Fruit fly (Drosophila melanogaster) whole organism, pupa: ENCODE results near the gene CG9132.
A peak's percentile ranks its signal among the peaks of the same experiment; 100 is the strongest.

Source experiments
- CG10348 ChIP-seq: fragments of 200-800 bp; sonication (Bioruptor generic); IDR thresholded peaks from 2 replicates; pipeline ENCODE4 v1.3.6; 2022; ENCODE audit warnings: missing biosample characterization, missing genetic modification characterization
- CG12605 ChIP-seq: fragments of 200-800 bp; sonication (Bioruptor generic); IDR thresholded peaks from 2 replicates; pipeline ENCODE4 v1.3.6; 2022; ENCODE audit warnings: missing biosample characterization, missing genetic modification characterization
- CG13204 ChIP-seq: fragments of 200-800 bp; sonication (Bioruptor generic); optimal IDR thresholded peaks from 2 replicates; lab custom pipeline; 2018; ENCODE audit warnings: missing biosample characterization, mild to moderate bottlenecking, missing genetic modification characterization, moderate library complexity
- CG14655 ChIP-seq: fragments of 200-800 bp; sonication (Bioruptor generic); optimal IDR thresholded peaks from 3 replicates; lab custom pipeline; 2017; ENCODE audit warnings: mild to moderate bottlenecking, missing biosample characterization, missing genetic modification reagents, missing genetic modification characterization
- CG15710 ChIP-seq: fragments of 200-800 bp; sonication (Bioruptor generic); optimal IDR thresholded peaks from 2 replicates; lab custom pipeline; 2018; ENCODE audit warnings: missing biosample characterization, mild to moderate bottlenecking, missing genetic modification characterization, moderate library complexity
- CG17806 ChIP-seq: fragments of 200-800 bp; sonication (Bioruptor generic); optimal IDR thresholded peaks from 2 replicates; lab custom pipeline; 2018; ENCODE audit warnings: missing biosample characterization, mild to moderate bottlenecking, missing genetic modification characterization, moderate library complexity
- CG32121 ChIP-seq: fragments of 200-800 bp; sonication (Bioruptor generic); IDR thresholded peaks from 2 replicates; pipeline ENCODE4 v1.3.6; 2022; ENCODE audit warnings: missing biosample characterization, missing genetic modification characterization
- CG34367 ChIP-seq: fragments of 200-800 bp; sonication (Bioruptor generic); optimal IDR thresholded peaks from 2 replicates; lab custom pipeline; 2018; ENCODE audit warnings: missing biosample characterization, mild to moderate bottlenecking, missing genetic modification characterization
- CG4496 ChIP-seq: fragments of 200-800 bp; sonication (Bioruptor generic); IDR thresholded peaks from 3 replicates; pipeline ENCODE4 v1.3.6; 2022; ENCODE audit warnings: missing biosample characterization, missing genetic modification characterization
- CG8159 ChIP-seq: fragments of 200-800 bp; sonication (Bioruptor generic); optimal IDR thresholded peaks from 3 replicates; lab custom pipeline; 2018; ENCODE audit warnings: missing biosample characterization, mild to moderate bottlenecking, missing genetic modification characterization, moderate library complexity
- CG8301 ChIP-seq: fragments of 200-800 bp; sonication (Bioruptor generic); optimal IDR thresholded peaks from 2 replicates; lab custom pipeline; 2018; ENCODE audit warnings: missing biosample characterization, mild to moderate bottlenecking, missing genetic modification characterization
- CG9948 ChIP-seq: fragments of 200-800 bp; sonication (Bioruptor generic); optimal IDR thresholded peaks from 2 replicates; lab custom pipeline; 2018; ENCODE audit warnings: missing biosample characterization, mild to moderate bottlenecking, missing genetic modification characterization, moderate library complexity
- D1 ChIP-seq: fragments of 200-800 bp; sonication (Bioruptor generic); optimal IDR thresholded peaks from 2 replicates; lab custom pipeline; 2018; ENCODE audit warnings: missing biosample characterization, mild to moderate bottlenecking, missing genetic modification characterization, moderate library complexity
- EcR ChIP-seq: fragments of 200-800 bp; sonication (Bioruptor generic); optimal IDR thresholded peaks from 3 replicates; lab custom pipeline; 2019; ENCODE audit warnings: missing biosample characterization, missing genetic modification characterization, mild to moderate bottlenecking, moderate library complexity, missing genetic modification reagents
- Ets98B ChIP-seq: fragments of 200-800 bp; sonication (Bioruptor generic); IDR thresholded peaks from 2 replicates; pipeline ENCODE4 v1.3.6; 2022; ENCODE audit warnings: missing biosample characterization, missing genetic modification characterization
- Pif1A ChIP-seq: fragments of 200-800 bp; sonication (Bioruptor generic); optimal IDR thresholded peaks from 3 replicates; lab custom pipeline; 2016; ENCODE audit warnings: missing biosample characterization, missing genetic modification characterization
- Pif1B ChIP-seq: fragments of 200-800 bp; sonication (Bioruptor generic); optimal IDR thresholded peaks from 3 replicates; lab custom pipeline; 2016; ENCODE audit warnings: missing biosample characterization, missing genetic modification characterization
- Snoo ChIP-seq: fragments of 200-800 bp; sonication (Bioruptor generic); optimal IDR thresholded peaks from 3 replicates; lab custom pipeline; 2017; ENCODE audit warnings: missing biosample characterization, mild to moderate bottlenecking, missing genetic modification characterization, inconsistent platforms
- fd96Ca ChIP-seq: fragments of 200-800 bp; sonication (Bioruptor generic); IDR thresholded peaks from 3 replicates; pipeline ENCODE4 v1.3.6; 2022; ENCODE audit warnings: missing biosample characterization, missing genetic modification characterization
- gl ChIP-seq: fragments of 200-800 bp; sonication (Bioruptor generic); optimal IDR thresholded peaks from 2 replicates; lab custom pipeline; 2018; ENCODE audit warnings: missing biosample characterization, mild to moderate bottlenecking, missing genetic modification characterization
- rn ChIP-seq: fragments of 200-800 bp; sonication (Bioruptor generic); IDR thresholded peaks from 2 replicates; pipeline ENCODE4 v1.3.6; 2022; ENCODE audit warnings: missing biosample characterization, missing genetic modification characterization

The CG9132 gene

DNA sequence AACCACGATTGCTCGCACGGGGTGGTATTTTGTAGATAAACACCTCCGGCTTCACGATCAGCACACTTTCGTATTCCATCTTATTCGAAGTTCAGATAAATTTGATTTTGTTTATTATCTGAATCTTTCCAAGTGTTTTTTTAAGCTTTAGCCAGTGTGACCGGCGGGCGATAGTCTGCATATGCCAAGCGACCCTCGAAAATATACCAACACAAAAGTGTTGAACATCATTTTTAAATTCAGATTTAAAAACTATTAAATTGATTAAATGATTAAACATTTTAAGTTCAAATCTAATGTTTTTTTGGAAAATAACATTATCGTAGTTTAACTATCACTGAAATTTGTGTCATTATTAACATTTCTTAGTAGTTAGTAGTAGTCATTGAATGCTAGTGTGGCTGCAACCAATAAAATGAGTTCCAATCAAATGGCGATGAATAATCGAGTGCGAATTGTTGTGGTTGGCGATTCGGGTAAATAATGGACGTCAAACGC, at the start of gene CG9132, which contains the start of gene CG4789:
Gene CG9132, minus strand, starts transcription at position 181 of the 498 bp plus-strand sequence.
Gene CG4789, plus strand, starts transcription at position 401 of the 498 bp plus-strand sequence.
- TF ChIP-seq Pif1A (GFP tag; lab: Kevin White, UChicago) (no peak), CG12605 (GFP tag; lab: Robert Waterston, UW) (no peak), fd96Ca (GFP tag; lab: Robert Waterston, UW) (no peak), gl (tag; lab: Kevin White, UChicago) (no peak), EcR (no peak), rn (no peak), CG4496 (GFP tag; lab: Robert Waterston, UW) (no peak), CG32121 (GFP tag; lab: Robert Waterston, UW) (no peak), CG8301 (tag; lab: Kevin White, UChicago) (no peak), Snoo (no peak), CG14655 (GFP tag; lab: Kevin White, UChicago) (no peak), CG10348 (GFP tag; lab: Robert Waterston, UW) (no peak), Ets98B (GFP tag; lab: Robert Waterston, UW) (no peak), CG13204 (no peak), CG8159 (tag; lab: Kevin White, UChicago) (no peak), CG9948 (tag; lab: Kevin White, UChicago) (no peak), Pif1B (GFP tag; lab: Kevin White, UChicago) (no peak), CG17806 (tag; lab: Kevin White, UChicago) (no peak), D1 (tag; lab: Kevin White, UChicago) (no peak), CG34367 (no peak)
- TF ChIP-seq, all 21 proteins: peak for 0

DNA sequence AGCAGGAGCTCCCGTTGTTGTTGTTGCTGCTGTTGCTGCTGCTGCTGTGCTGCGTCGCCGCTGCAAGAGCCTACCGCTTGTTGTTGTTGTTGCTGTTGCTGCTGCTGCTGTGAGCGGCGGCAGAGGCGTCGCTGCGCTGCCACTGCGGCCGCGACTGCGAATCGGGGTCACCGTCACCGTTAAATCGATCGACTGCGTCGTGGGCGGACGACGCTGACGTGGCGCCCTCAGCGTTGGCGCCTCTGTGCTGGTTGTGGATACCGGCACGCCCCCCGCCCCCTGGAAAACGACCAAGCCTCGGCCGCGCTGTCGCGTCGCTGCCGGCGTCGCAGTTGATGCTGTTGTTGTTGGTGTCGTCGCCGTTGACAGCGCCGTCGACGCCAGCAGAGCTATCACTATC, 49.0 kb upstream of the CG9132 start:
- TF ChIP-seq CG10348 (GFP tag; lab: Robert Waterston, UW) = no peak
- no peak for TF ChIP-seq CG32121 (GFP tag; lab: Robert Waterston, UW)
- no peak for TF ChIP-seq Ets98B (GFP tag; lab: Robert Waterston, UW)
- TF ChIP-seq rn = no peak
- no peak for TF ChIP-seq CG17806 (tag; lab: Kevin White, UChicago)
- TF ChIP-seq CG4496 (GFP tag; lab: Robert Waterston, UW) = no peak
- TF ChIP-seq CG14655 (GFP tag; lab: Kevin White, UChicago) = no peak
- TF ChIP-seq Snoo = no peak
- no peak for TF ChIP-seq gl (tag; lab: Kevin White, UChicago)
- no peak for TF ChIP-seq CG15710 (tag; lab: Kevin White, UChicago)
- no peak for TF ChIP-seq Pif1A (GFP tag; lab: Kevin White, UChicago)
- no peak for TF ChIP-seq Pif1B (GFP tag; lab: Kevin White, UChicago)
- no peak for TF ChIP-seq fd96Ca (GFP tag; lab: Robert Waterston, UW)

DNA sequence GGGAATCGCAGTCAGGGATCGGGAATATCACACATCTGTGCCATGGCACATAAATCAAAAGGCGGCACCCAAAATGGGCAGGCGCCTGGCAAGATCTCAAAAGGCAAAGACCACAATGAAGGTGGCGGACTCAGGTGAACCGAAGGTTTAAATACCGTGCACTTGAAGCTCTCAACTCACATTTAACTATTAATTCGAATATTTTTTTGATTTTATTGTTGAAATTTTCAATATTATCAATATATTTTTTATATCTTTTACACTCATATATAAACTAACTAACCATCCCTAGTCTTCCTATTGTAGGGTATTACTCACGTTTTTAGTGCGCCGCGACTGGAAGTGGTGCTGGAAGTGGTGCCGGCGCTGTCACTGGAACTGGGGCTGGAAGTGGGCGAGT, 48.5 kb upstream of the CG9132 start:
- TF ChIP-seq CG12605 (GFP tag; lab: Robert Waterston, UW) (no peak), rn (no peak), Snoo (no peak), CG15710 (tag; lab: Kevin White, UChicago) (no peak), CG34367 (no peak), CG4496 (GFP tag; lab: Robert Waterston, UW) (peak; percentile 43; the same call in 2 of the 3 replicates), Pif1B (GFP tag; lab: Kevin White, UChicago) (no peak), CG17806 (tag; lab: Kevin White, UChicago) (peak; percentile 4), Ets98B (GFP tag; lab: Robert Waterston, UW) (peak; percentile 19; the same call in 1 of the 2 replicates), Pif1A (GFP tag; lab: Kevin White, UChicago) (no peak), fd96Ca (GFP tag; lab: Robert Waterston, UW) (no peak), CG9948 (tag; lab: Kevin White, UChicago) (no peak), EcR (no peak), CG8159 (tag; lab: Kevin White, UChicago) (peak; percentile 9)

DNA sequence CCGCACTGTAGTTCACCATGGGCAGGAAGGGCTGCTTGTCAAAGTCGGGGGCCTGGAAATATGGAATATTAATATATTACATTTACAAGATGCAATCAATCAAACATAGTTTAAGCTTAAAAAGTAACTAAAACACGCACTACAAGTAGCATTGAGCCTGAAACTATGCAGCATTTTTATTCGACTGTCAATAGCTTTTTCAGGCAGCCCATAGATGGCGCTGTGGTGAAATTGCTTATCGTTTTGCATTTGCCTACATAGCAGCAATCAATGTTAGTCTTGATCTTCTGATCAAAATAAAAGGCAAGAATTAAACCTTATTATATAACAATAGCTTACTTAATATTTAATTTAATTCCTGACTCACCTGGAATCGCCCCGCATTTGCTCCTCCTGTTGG, 46.1 kb upstream of the CG9132 start:
- TF ChIP-seq gl (tag; lab: Kevin White, UChicago) (no peak), Snoo (no peak), CG9948 (tag; lab: Kevin White, UChicago) (no peak), Ets98B (GFP tag; lab: Robert Waterston, UW) (no peak), CG12605 (GFP tag; lab: Robert Waterston, UW) (no peak), CG15710 (tag; lab: Kevin White, UChicago) (no peak), Pif1B (GFP tag; lab: Kevin White, UChicago) (no peak), Pif1A (GFP tag; lab: Kevin White, UChicago) (no peak), CG14655 (GFP tag; lab: Kevin White, UChicago) (no peak), CG13204 (no peak), EcR (no peak), CG10348 (GFP tag; lab: Robert Waterston, UW) (no peak)

DNA sequence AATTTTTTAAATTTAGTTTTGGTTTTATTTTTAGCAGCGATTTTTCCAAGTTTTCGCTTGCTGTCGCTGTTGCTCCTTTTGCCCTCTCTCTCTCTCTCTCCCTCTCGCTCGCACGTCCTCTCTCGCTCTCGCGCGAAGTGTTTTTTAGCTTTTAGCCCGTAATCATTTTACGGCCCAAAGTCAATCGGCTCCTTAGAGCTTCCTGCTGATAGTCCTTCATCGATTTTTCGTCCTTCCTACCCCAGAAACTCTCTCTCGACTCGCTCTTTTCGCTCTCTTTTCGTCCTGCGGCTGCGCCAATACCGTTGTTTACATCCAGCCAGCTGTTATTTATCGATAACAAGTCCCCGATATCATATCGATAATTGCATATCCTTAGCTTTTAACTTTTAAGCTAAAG, 43.8 kb upstream of the CG9132 start, which contains the start of gene RSG7:
Gene RSG7, minus strand, starts transcription at position 139 of the 400 bp plus-strand sequence.
- no peak for TF ChIP-seq CG10348 (GFP tag; lab: Robert Waterston, UW)
- no peak for TF ChIP-seq CG17806 (tag; lab: Kevin White, UChicago)
- TF ChIP-seq D1 (tag; lab: Kevin White, UChicago) = no peak
- no peak for TF ChIP-seq Ets98B (GFP tag; lab: Robert Waterston, UW)
- no peak for TF ChIP-seq rn
- no peak for TF ChIP-seq Pif1A (GFP tag; lab: Kevin White, UChicago)
- no peak for TF ChIP-seq CG9948 (tag; lab: Kevin White, UChicago)
- no peak for TF ChIP-seq EcR
- no peak for TF ChIP-seq CG15710 (tag; lab: Kevin White, UChicago)
- TF ChIP-seq CG12605 (GFP tag; lab: Robert Waterston, UW) = no peak
- no peak for TF ChIP-seq CG32121 (GFP tag; lab: Robert Waterston, UW)
- TF ChIP-seq CG14655 (GFP tag; lab: Kevin White, UChicago) = no peak
- TF ChIP-seq Snoo = no peak
- TF ChIP-seq CG8159 (tag; lab: Kevin White, UChicago) = no peak
- no peak for TF ChIP-seq CG4496 (GFP tag; lab: Robert Waterston, UW)
- TF ChIP-seq CG34367 = no peak
